Worm (Caenorhabditis elegans) whole organism, L1 larva: ENCODE results near the gene nhr-76.

Experiments used
- egl-27 ChIP-seq, 2 experiments: fragments of 150-350 bp in 1 of 2; sonication (generic microtip); optimal IDR thresholded peaks; 3 replicates each; lab custom pipeline; 2017 to 2018; ENCODE audit warnings: missing biosample characterization in 2 of 2, missing genetic modification characterization in 2 of 2, missing genetic modification reagents in 2 of 2
- fos-1 ChIP-seq: fragments of 150-350 bp; optimal IDR thresholded peaks from 2 replicates; lab custom pipeline; 2014; ENCODE audit warnings: missing biosample characterization, missing genetic modification characterization
- nhr-12 ChIP-seq: sonication (generic microtip); optimal IDR thresholded peaks from 2 replicates; lab custom pipeline; 2017; ENCODE audit warnings: missing biosample characterization, missing genetic modification characterization

- TF ChIP-seq nhr-12 (tag; lab: Kevin White, UChicago) (no peak), fos-1 (no peak), egl-27 (tag; optimal IDR thresholded peaks at IDR 0.05; lab: Kevin White, UChicago) (no peak)
Observed at ce11 chrIV:623876-624275, 3.5 kb upstream of the nhr-76 start.
